Worm (Caenorhabditis elegans) whole organism, dauer: Measurements from ENCODE around the gene grl-23.

Experiments used
- unc-62 ChIP-seq: sonication (generic microtip); optimal IDR thresholded peaks from 2 replicates; lab custom pipeline; 2017; ENCODE audit warnings: missing biosample characterization, missing genetic modification reagents, missing genetic modification characterization

grl-23 gene

ce11 chrV:12579299-12579698 is 2.6 kb upstream of the grl-23 start, which contains the start of gene E02A10.3:
Gene E02A10.3, plus strand, starts transcription at chrV:12579599.
- TF ChIP-seq unc-62 = no peak

ce11 chrV:12575846-12576245 is 851 bp downstream of the grl-23 start:
- TF ChIP-seq unc-62 = no peak

- TF ChIP-seq unc-62 = no peak
These were observed 6.4 kb downstream of the grl-23 start for ce11 chrV:12570271-12570670.

- no peak for TF ChIP-seq unc-62
These were observed 8.8 kb downstream of the grl-23 start, which contains the start of gene E02A10.4 for ce11 chrV:12567850-12568249. Gene E02A10.4, minus strand, starts transcription at chrV:12567950.

- no peak for TF ChIP-seq unc-62
These were observed 9.4 kb downstream of the grl-23 start for ce11 chrV:12567312-12567711.

- no peak for TF ChIP-seq unc-62
These were observed 11.8 kb downstream of the grl-23 start for ce11 chrV:12564902-12565301.

ce11 chrV:12563187-12563586 is 13.5 kb downstream of the grl-23 start, which contains the start of gene mrps-5:
Gene mrps-5, plus strand, starts transcription at chrV:12563487.
- no peak for TF ChIP-seq unc-62

- no peak for TF ChIP-seq unc-62
These were observed 16.3 kb downstream of the grl-23 start, which contains the start of gene sel-1 for ce11 chrV:12560328-12560782. Gene sel-1, plus strand, starts transcription at chrV:12560732.

ce11 chrV:12556904-12557303 is 19.8 kb downstream of the grl-23 start:
- no peak for TF ChIP-seq unc-62

ce11 chrV:12555872-12556271 is 20.8 kb downstream of the grl-23 start:
- TF ChIP-seq unc-62 = no peak

ce11 chrV:12554172-12555031 is 22.3 kb downstream of the grl-23 start:
- TF ChIP-seq unc-62 = no peak

- no peak for TF ChIP-seq unc-62
These were observed 23.4 kb downstream of the grl-23 start for ce11 chrV:12553286-12553725.

- no peak for TF ChIP-seq unc-62
These were observed 24.0 kb downstream of the grl-23 start, which contains the start of gene F45D3.4 for ce11 chrV:12552671-12553212. Gene F45D3.4, minus strand, starts transcription at chrV:12553191.

ce11 chrV:12551638-12552478 is 24.8 kb downstream of the grl-23 start:
- no peak for TF ChIP-seq unc-62

- TF ChIP-seq unc-62 = no peak
These were observed 25.9 kb downstream of the grl-23 start for ce11 chrV:12550755-12551154.

- no peak for TF ChIP-seq unc-62
These were observed 26.6 kb downstream of the grl-23 start, which contains the start of gene F45D3.3 for ce11 chrV:12550036-12550626. Gene F45D3.3, minus strand, starts transcription at chrV:12550385.
